Fruit fly (Drosophila melanogaster): ENCODE measurements around the gene Cyp4d14.

DNA sequence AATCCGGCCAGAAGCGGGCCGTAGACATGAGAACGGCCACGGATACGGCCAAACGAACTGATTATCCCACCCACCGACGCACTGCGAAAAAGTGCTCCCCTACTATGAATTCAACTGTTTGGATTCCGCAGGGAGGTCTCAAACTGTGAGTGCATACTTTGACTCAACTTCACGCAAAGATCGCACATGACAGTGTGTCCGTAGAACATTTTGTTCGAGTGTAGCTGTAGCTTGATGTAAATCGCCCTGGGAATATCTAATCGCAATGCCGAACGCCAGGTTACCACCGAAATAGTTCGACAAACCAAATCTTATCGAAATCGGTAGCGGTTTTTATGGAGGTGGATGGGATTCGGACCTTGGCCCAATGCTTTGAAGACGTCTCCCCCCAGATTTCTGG, 14.1 kb downstream of the Cyp4d14 start:
- TF ChIP-seq D1 (tag; optimal IDR thresholded peaks at IDR 0.05) (no peak), CG9948 (tag; optimal IDR thresholded peaks at IDR 0.05) (no peak), CG17806 (tag; optimal IDR thresholded peaks at IDR 0.05) (no peak), Ets98B (GFP tag; IDR thresholded peaks at IDR 0.05) (no peak), CG8159 (tag; optimal IDR thresholded peaks at IDR 0.05) (no peak), fd96Ca (GFP tag; IDR thresholded peaks at IDR 0.05) (no peak)

Data from whole organism, pupa.